Fruit fly (Drosophila melanogaster): ENCODE data around the gene Pak3.

Gene Pak3

dm6 chr3R:16448378-16449134 is 5.1 kb downstream of the Pak3 start (continued):
- peak; percentile 56 for TF ChIP-seq tx (GFP tag; optimal IDR thresholded peaks at IDR 0.05)
- TF ChIP-seq onecut (GFP tag; IDR thresholded peaks at IDR 0.05): peak; percentile 19
- TF ChIP-seq cato (GFP tag; optimal IDR thresholded peaks at IDR 0.05; ENCODE audit: borderline replicate concordance): peak; percentile 58
- TF ChIP-seq Dp (GFP tag; optimal IDR thresholded peaks at IDR 0.05): no peak
- TF ChIP-seq Sox100B (GFP tag; optimal IDR thresholded peaks at IDR 0.05): no peak
- TF ChIP-seq zen2 (GFP tag; IDR thresholded peaks at IDR 0.05; ENCODE audit: partially characterized antibody): no peak
- peak; percentile 76 for TF ChIP-seq CG9437 (GFP tag; optimal IDR thresholded peaks at IDR 0.05)
- peak; percentile 65 for TF ChIP-seq CG2678 (tag; optimal IDR thresholded peaks at IDR 0.05)
- TF ChIP-seq CG11085 (GFP tag; IDR thresholded peaks at IDR 0.05): peak; percentile 65
- peak; percentile 79 for TF ChIP-seq tap (tag; optimal IDR thresholded peaks at IDR 0.05)
- no peak for TF ChIP-seq CG8281 (tag; optimal IDR thresholded peaks at IDR 0.05)
- TF ChIP-seq Usf (GFP tag; optimal IDR thresholded peaks at IDR 0.05): peak; percentile 8
- no peak for TF ChIP-seq CG8478 (optimal IDR thresholded peaks at IDR 0.05)
- TF ChIP-seq Hey (tag; optimal IDR thresholded peaks at IDR 0.05): no peak
- no peak for TF ChIP-seq ato (GFP tag; IDR thresholded peaks at IDR 0.05; ENCODE audit: partially characterized antibody)
- TF ChIP-seq CG6813 (GFP tag; optimal IDR thresholded peaks at IDR 0.05): peak; percentile 29
- TF ChIP-seq gro (GFP tag; optimal IDR thresholded peaks at IDR 0.05): no peak
- TF ChIP-seq NK7.1 (GFP tag; optimal IDR thresholded peaks at IDR 0.05): no peak
- peak; percentile 49 for TF ChIP-seq CG3995 (GFP tag; optimal IDR thresholded peaks at IDR 0.05)
- peak; percentile 85 for TF ChIP-seq CG17359 (tag; optimal IDR thresholded peaks at IDR 0.05)
- peak; percentile 67 for TF ChIP-seq Fer1 (GFP tag; optimal IDR thresholded peaks at IDR 0.05)
- TF ChIP-seq CG34422 (GFP tag; IDR thresholded peaks at IDR 0.05): peak; percentile 17; the same call in 2 of the 3 replicates
- TF ChIP-seq CG30020 (tag; optimal IDR thresholded peaks at IDR 0.05): peak; percentile 33
- peak; percentile 58 for TF ChIP-seq CG18764 (GFP tag; optimal IDR thresholded peaks at IDR 0.05)
- no peak for TF ChIP-seq HmgD (GFP tag; optimal IDR thresholded peaks at IDR 0.05)
- TF ChIP-seq inv (GFP tag; IDR thresholded peaks at IDR 0.05; ENCODE audit: partially characterized antibody): no peak
- TF ChIP-seq CG2889 (GFP tag; IDR thresholded peaks at IDR 0.05): peak; percentile 67; the same call in 2 of the 3 replicates
- no peak; the same call in 1 of the 2 replicates for TF ChIP-seq CG9215 (GFP tag; IDR thresholded peaks at IDR 0.05)
- TF ChIP-seq NfI (GFP tag; optimal IDR thresholded peaks at IDR 0.05): peak; percentile 72
- peak; percentile 50 for TF ChIP-seq disco-r (GFP tag; optimal IDR thresholded peaks at IDR 0.05)
- no peak for TF ChIP-seq CG2129 (GFP tag; IDR thresholded peaks at IDR 0.05; ENCODE audit: partially characterized antibody)
- peak; percentile 20 for TF ChIP-seq mirr (GFP tag; optimal IDR thresholded peaks at IDR 0.05)
- no peak for TF ChIP-seq CG4617 (GFP tag; optimal IDR thresholded peaks at IDR 0.05; ENCODE audit: borderline replicate concordance)
- TF ChIP-seq her (GFP tag; optimal IDR thresholded peaks at IDR 0.05): peak; percentile 57
- TF ChIP-seq YL-1 (GFP tag; optimal IDR thresholded peaks at IDR 0.05): no peak
- TF ChIP-seq Poxn (GFP tag; IDR thresholded peaks at IDR 0.05): peak; percentile 8; the same call in 1 of the 2 replicates
- TF ChIP-seq CG4707 (GFP tag; optimal IDR thresholded peaks at IDR 0.05): peak; percentile 81
- peak; percentile 50 for TF ChIP-seq fd3F (GFP tag; optimal IDR thresholded peaks at IDR 0.05)
- TF ChIP-seq Side (GFP tag; optimal IDR thresholded peaks at IDR 0.05): peak; percentile 42
- peak; percentile 87 for TF ChIP-seq dati (GFP tag; IDR thresholded peaks at IDR 0.05)
- no peak for TF ChIP-seq CG31388 (GFP tag; optimal IDR thresholded peaks at IDR 0.05)
- TF ChIP-seq CG14050 (GFP tag; IDR thresholded peaks at IDR 0.05): 0 out of 3 replicates have a peak, but pooled peaks have one; percentile 12
- TF ChIP-seq B-H1 (GFP tag; IDR thresholded peaks at IDR 0.05): peak; percentile 77
- TF ChIP-seq CG1647 (GFP tag; optimal IDR thresholded peaks at IDR 0.05): peak; percentile 32
- TF ChIP-seq Neu2 (GFP tag; optimal IDR thresholded peaks at IDR 0.05; ENCODE audit: borderline replicate concordance): no peak
- no peak for TF ChIP-seq tll (GFP tag; optimal IDR thresholded peaks at IDR 0.05)
- peak; percentile 46 for TF ChIP-seq ERR (GFP tag; optimal IDR thresholded peaks at IDR 0.05)
- TF ChIP-seq CTCF (GFP tag; optimal IDR thresholded peaks at IDR 0.05): peak; percentile 13
- no peak for TF ChIP-seq corto (GFP tag; optimal IDR thresholded peaks at IDR 0.05)
